Worm (Caenorhabditis elegans): ENCODE data around the gene C29F9.8.

- TF ChIP-seq nhr-129 (tag; optimal IDR thresholded peaks at IDR 0.05): no peak
- no peak for TF ChIP-seq nhr-77 (tag; optimal IDR thresholded peaks at IDR 0.05)
- TF ChIP-seq elt-1 (tag; optimal IDR thresholded peaks at IDR 0.05): no peak
- no peak for TF ChIP-seq nhr-12 (tag; optimal IDR thresholded peaks at IDR 0.05)
- no peak for TF ChIP-seq ceh-16 (tag; optimal IDR thresholded peaks at IDR 0.05)
- TF ChIP-seq nhr-11 (tag; optimal IDR thresholded peaks at IDR 0.05): no peak
- no peak for TF ChIP-seq snpc-4 (tag; optimal IDR thresholded peaks at IDR 0.05)
- TF ChIP-seq unc-62 (GFP tag; optimal IDR thresholded peaks at IDR 0.05): no peak
- TF ChIP-seq mab-5 (tag; optimal IDR thresholded peaks at IDR 0.05): no peak
- no peak for TF ChIP-seq skn-1 (tag; optimal IDR thresholded peaks at IDR 0.05)
- no peak for TF ChIP-seq ceh-82 (tag; optimal IDR thresholded peaks at IDR 0.05)
- TF ChIP-seq zag-1 (tag; optimal IDR thresholded peaks at IDR 0.05): no peak
- no peak for TF ChIP-seq lin-11 (tag; optimal IDR thresholded peaks at IDR 0.05)
Measured at ce11 chrIII:145078-145477, 48.2 kb upstream of the C29F9.8 start, which contains the start of the genes T17A3.12 and fbxb-83.

Data from whole organism, L2 larva.